Worm (Caenorhabditis elegans) whole organism, L1 larva: Measurements from ENCODE around the gene prk-1.

Experiments used
- C04F5.9 ChIP-seq: sonication (generic microtip); optimal IDR thresholded peaks from 2 replicates; lab custom pipeline; 2016; ENCODE audit warnings: missing genetic modification characterization, missing compliant biosample characterization
- C16A3.4 ChIP-seq: fragments of 150-350 bp; optimal IDR thresholded peaks from 2 replicates; lab custom pipeline; 2014; ENCODE audit warnings: missing biosample characterization, missing genetic modification characterization
- F16B12.6 ChIP-seq: fragments of 150-350 bp; optimal IDR thresholded peaks from 2 replicates; lab custom pipeline; 2014; ENCODE audit warnings: missing biosample characterization, missing genetic modification characterization
- aha-1 ChIP-seq: fragments of 150-350 bp; optimal IDR thresholded peaks from 2 replicates; lab custom pipeline; 2014; ENCODE audit warnings: missing biosample characterization, missing genetic modification characterization
- ama-1 ChIP-seq: fragments of 150-350 bp; optimal IDR thresholded peaks from 2 replicates; lab custom pipeline; 2014
- blmp-1 ChIP-seq: fragments of 150-350 bp; optimal IDR thresholded peaks from 2 replicates; lab custom pipeline; 2014; ENCODE audit warnings: missing biosample characterization, missing genetic modification characterization
- ceh-63 ChIP-seq: fragments of 200-800 bp; sonication (Bioruptor generic); optimal IDR thresholded peaks from 2 replicates; lab custom pipeline; 2018; ENCODE audit warnings: mild to moderate bottlenecking, missing genetic modification characterization, missing compliant biosample characterization
- dpl-1 ChIP-seq, 3 experiments: fragments of 150-350 bp in 2 of 3; sonication (generic microtip) in 1 of 3; optimal IDR thresholded peaks; 2 replicates each; lab custom pipeline; 2014 to 2017; ENCODE audit warnings: missing biosample characterization in 3 of 3, missing genetic modification characterization in 3 of 3, missing genetic modification reagents in 3 of 3
- efl-1 ChIP-seq, 4 experiments: fragments of 150-350 bp; optimal IDR thresholded peaks in 3 of 4; peaks in 1 of 4; 1 replicate in 1 of 4; 2 replicates in 3 of 4; lab custom pipeline; 2014; ENCODE audit warnings: missing biosample characterization in 2 of 4, missing genetic modification characterization in 2 of 4, missing genetic modification reagents in 2 of 4
- efl-3 ChIP-seq: fragments of 200-800 bp; sonication (Bioruptor generic); optimal IDR thresholded peaks from 2 replicates; lab custom pipeline; 2018; ENCODE audit warnings: mild to moderate bottlenecking, missing genetic modification characterization, missing compliant biosample characterization
- elt-2 ChIP-seq: sonication (generic microtip); optimal IDR thresholded peaks from 2 replicates; lab custom pipeline; 2016; ENCODE audit warnings: missing genetic modification characterization, mild to moderate bottlenecking, inconsistent platforms, missing compliant biosample characterization, missing genetic modification reagents
- elt-3 ChIP-seq, 6 experiments: fragments of 150-350 bp in 1 of 6; sonication (generic microtip); optimal IDR thresholded peaks; 2 replicates each; lab custom pipeline; 2017 to 2018; ENCODE audit warnings: missing biosample characterization in 6 of 6, missing genetic modification characterization in 6 of 6, inconsistent platforms in 1 of 6
- ets-5 ChIP-seq: fragments of 200-800 bp; sonication (Bioruptor generic); IDR thresholded peaks from 2 replicates; pipeline ENCODE4 v1.3.6; 2022; ENCODE audit warnings: missing genetic modification characterization, missing compliant biosample characterization
- fkh-4 ChIP-seq: sonication (generic microtip); optimal IDR thresholded peaks from 2 replicates; lab custom pipeline; 2016; ENCODE audit warnings: missing compliant biosample characterization, missing genetic modification characterization, borderline replicate concordance
- fkh-8 ChIP-seq: sonication (generic microtip); optimal IDR thresholded peaks from 2 replicates; lab custom pipeline; 2016; ENCODE audit warnings: mild to moderate bottlenecking, missing genetic modification characterization, missing compliant biosample characterization
- irx-1 ChIP-seq: sonication (generic microtip); optimal IDR thresholded peaks from 2 replicates; lab custom pipeline; 2016; ENCODE audit warnings: missing genetic modification characterization, missing compliant biosample characterization
- lin-14 ChIP-seq: fragments of 200-800 bp; sonication (Bioruptor generic); optimal IDR thresholded peaks from 2 replicates; lab custom pipeline; 2018; ENCODE audit warnings: mild to moderate bottlenecking, missing genetic modification characterization, moderate library complexity, missing compliant biosample characterization
- lin-35 ChIP-seq, 2 experiments: fragments of 150-350 bp; optimal IDR thresholded peaks; 2 replicates each; lab custom pipeline; 2014; ENCODE audit warnings: missing biosample characterization in 2 of 2, missing genetic modification characterization in 2 of 2, missing genetic modification reagents in 2 of 2
- lir-3 ChIP-seq: sonication (generic microtip); optimal IDR thresholded peaks from 2 replicates; lab custom pipeline; 2016; ENCODE audit warnings: mild to moderate bottlenecking, missing genetic modification characterization, moderate library complexity, missing compliant biosample characterization; ENCODE audit not compliant: poor library complexity
- lsy-2 ChIP-seq, 2 experiments: fragments of 150-350 bp; optimal IDR thresholded peaks; 2 replicates each; lab custom pipeline; 2014; ENCODE audit warnings: missing biosample characterization in 2 of 2, missing genetic modification characterization in 2 of 2
- mab-9 ChIP-seq: fragments of 200-800 bp; sonication (Bioruptor generic); IDR thresholded peaks from 2 replicates; pipeline ENCODE4 v1.3.6; 2022; ENCODE audit warnings: missing genetic modification reagents, missing genetic modification characterization, missing compliant biosample characterization
- mef-2 ChIP-seq: fragments of 150-350 bp; optimal IDR thresholded peaks from 2 replicates; lab custom pipeline; 2014; ENCODE audit warnings: missing biosample characterization, missing genetic modification characterization
- mep-1 ChIP-seq: fragments of 150-350 bp; optimal IDR thresholded peaks from 2 replicates; lab custom pipeline; 2014; ENCODE audit warnings: missing biosample characterization, missing genetic modification characterization
- nhr-11 ChIP-seq: fragments of 150-350 bp; optimal IDR thresholded peaks from 2 replicates; lab custom pipeline; 2014; ENCODE audit warnings: missing biosample characterization, missing genetic modification characterization
- nhr-20 ChIP-seq: sonication (generic microtip); optimal IDR thresholded peaks from 2 replicates; lab custom pipeline; 2016; ENCODE audit warnings: mild to moderate bottlenecking, missing genetic modification characterization, missing compliant biosample characterization
- nhr-47 ChIP-seq: sonication (generic microtip); optimal IDR thresholded peaks from 2 replicates; lab custom pipeline; 2016; ENCODE audit warnings: mild to moderate bottlenecking, missing genetic modification characterization, moderate library complexity, missing compliant biosample characterization
- nhr-71 ChIP-seq: sonication (generic microtip); optimal IDR thresholded peaks from 2 replicates; lab custom pipeline; 2016; ENCODE audit warnings: mild to moderate bottlenecking, missing genetic modification characterization, moderate library complexity, missing compliant biosample characterization
- nhr-76 ChIP-seq: sonication (generic microtip); optimal IDR thresholded peaks from 2 replicates; lab custom pipeline; 2017; ENCODE audit warnings: missing biosample characterization, missing genetic modification characterization
- nhr-77 ChIP-seq: fragments of 150-350 bp; optimal IDR thresholded peaks from 2 replicates; lab custom pipeline; 2014; ENCODE audit warnings: missing biosample characterization, missing genetic modification characterization
- nhr-85 ChIP-seq: sonication (generic microtip); peaks from one replicate; lab custom pipeline; 2016; ENCODE audit warnings: missing genetic modification characterization, inconsistent platforms, missing compliant biosample characterization
- nhr-90 ChIP-seq: sonication (generic microtip); optimal IDR thresholded peaks from 2 replicates; lab custom pipeline; 2016; ENCODE audit warnings: mild to moderate bottlenecking, missing genetic modification characterization, missing compliant biosample characterization; ENCODE audit not compliant: poor library complexity
- pag-3 ChIP-seq: sonication (generic microtip); optimal IDR thresholded peaks from 2 replicates; lab custom pipeline; 2017; ENCODE audit warnings: missing genetic modification characterization, mild to moderate bottlenecking, missing compliant biosample characterization, antibody characterized with exemption, borderline replicate concordance; ENCODE audit not compliant: insufficient read depth
- pqm-1 ChIP-seq: sonication (generic microtip); optimal IDR thresholded peaks from 3 replicates; lab custom pipeline; 2017; ENCODE audit warnings: missing biosample characterization, missing genetic modification characterization
- rnt-1 ChIP-seq: sonication (generic microtip); optimal IDR thresholded peaks from 2 replicates; lab custom pipeline; 2016; ENCODE audit warnings: mild to moderate bottlenecking, missing genetic modification characterization, moderate library complexity, missing compliant biosample characterization
- snpc-4 ChIP-seq: fragments of 150-350 bp; optimal IDR thresholded peaks from 2 replicates; lab custom pipeline; 2014; ENCODE audit warnings: missing biosample characterization, missing genetic modification characterization
- snu-23 ChIP-seq: sonication (generic microtip); optimal IDR thresholded peaks from 2 replicates; lab custom pipeline; 2016; ENCODE audit warnings: missing genetic modification characterization, missing compliant biosample characterization
- sptf-1 ChIP-seq: fragments of 150-350 bp; optimal IDR thresholded peaks from 2 replicates; lab custom pipeline; 2014; ENCODE audit warnings: missing biosample characterization, missing genetic modification characterization
- sup-37 ChIP-seq: fragments of 200-800 bp; sonication (Bioruptor generic); optimal IDR thresholded peaks from 2 replicates; lab custom pipeline; 2018; ENCODE audit warnings: mild to moderate bottlenecking, missing genetic modification characterization, missing compliant biosample characterization
- swsn-7 ChIP-seq: sonication (generic microtip); optimal IDR thresholded peaks from 2 replicates; lab custom pipeline; 2016; ENCODE audit warnings: missing genetic modification characterization, missing compliant biosample characterization
- unc-130 ChIP-seq: fragments of 150-350 bp; optimal IDR thresholded peaks from 2 replicates; lab custom pipeline; 2017; ENCODE audit warnings: missing biosample characterization, missing genetic modification characterization, inconsistent platforms
- unc-30 ChIP-seq: sonication (generic microtip); optimal IDR thresholded peaks from 2 replicates; lab custom pipeline; 2017; ENCODE audit warnings: missing biosample characterization, missing genetic modification characterization
- unc-62 ChIP-seq: fragments of 150-350 bp; optimal IDR thresholded peaks from 2 replicates; lab custom pipeline; 2014; ENCODE audit warnings: missing biosample characterization, missing genetic modification reagents, missing genetic modification characterization
- unc-98 ChIP-seq: fragments of 200-800 bp; sonication (Bioruptor generic); IDR thresholded peaks from 2 replicates; pipeline ENCODE4 v1.3.6; 2022; ENCODE audit warnings: missing genetic modification characterization, missing compliant biosample characterization
- ztf-11 ChIP-seq, 2 experiments: sonication (generic microtip); optimal IDR thresholded peaks; 2 replicates each; lab custom pipeline; 2016 to 2017; ENCODE audit warnings: missing genetic modification characterization in 2 of 2, missing biosample characterization in 1 of 2, missing compliant biosample characterization in 1 of 2
- ztf-4 ChIP-seq: fragments of 150-350 bp; optimal IDR thresholded peaks from 2 replicates; lab custom pipeline; 2014; ENCODE audit warnings: missing biosample characterization, missing genetic modification characterization

prk-1 gene

ce11 chrIII:6961167-6961566 is 28.8 kb upstream of the prk-1 start (continued):
- TF ChIP-seq sup-37 (GFP tag; lab: Kevin White, UChicago) (no peak), C04F5.9 (tag; lab: Kevin White, UChicago) (no peak), rnt-1 (peak; percentile 25), lin-35 (GFP tag; optimal IDR thresholded peaks at IDR 0.05; lab: Kevin White, UChicago) (peak; percentile 67 to 80), nhr-47 (peak; percentile 4), fkh-8 (no peak), nhr-20 (tag; lab: Kevin White, UChicago) (peak; percentile 25)
- TF ChIP-seq, all 84 proteins: peak for 25

DNA sequence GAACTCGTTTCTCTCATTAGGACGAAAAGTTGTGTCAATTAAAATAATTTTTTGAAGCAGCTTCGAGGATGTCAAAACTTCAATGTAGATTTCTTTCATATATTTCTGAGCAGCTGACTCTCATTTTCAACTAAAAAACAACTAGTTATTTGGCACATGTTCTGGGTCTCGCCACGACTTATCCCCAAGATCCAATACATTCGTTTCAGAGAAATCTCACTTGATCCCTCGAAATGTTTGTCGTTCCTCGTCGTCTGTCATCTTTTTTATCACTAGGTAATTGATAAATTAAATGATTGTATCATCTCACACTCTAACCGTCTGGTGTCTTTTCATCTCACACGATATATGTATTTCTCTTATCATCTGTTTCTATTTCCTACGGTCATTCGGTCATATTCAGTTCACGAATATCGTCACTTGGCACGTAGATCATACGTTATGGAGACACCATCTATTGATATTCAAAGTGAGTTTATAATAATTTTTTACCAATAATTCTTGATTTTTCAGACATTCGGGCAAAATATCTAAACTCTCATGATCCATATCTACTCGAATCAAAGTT is 27.9 kb upstream of the prk-1 start, which contains the start of the genes rpn-6.1 and F57B9.1:
Gene rpn-6.1 (minus strand): TSS at position 65 of the 568 bp plus-strand sequence.
Gene F57B9.1 (plus strand): TSS at position 154 of the 568 bp plus-strand sequence.
- TF ChIP-seq nhr-85 (tag; lab: Kevin White, UChicago) (peak; percentile 49), lsy-2 (tag; optimal IDR thresholded peaks at IDR 0.05; lab: Kevin White, UChicago) (peak in 1 of 2 experiments; percentile 64), nhr-77 (tag; lab: Kevin White, UChicago) (no peak), snpc-4 (no peak), aha-1 (no peak), pag-3 (tag; lab: Kevin White, UChicago) (peak; percentile 63), nhr-71 (peak; percentile 12), lin-35 (GFP tag; optimal IDR thresholded peaks at IDR 0.05; lab: Kevin White, UChicago) (peak in 1 of 2 experiments; percentile 53), efl-1 (optimal IDR thresholded peaks at IDR 0.05; lab: Kevin White, UChicago) (peak in 1 of 2 experiments; percentile 4), efl-1 (GFP tag; optimal IDR thresholded peaks at IDR 0.05 in 1 of 2; lab: Kevin White, UChicago) (peak in 1 of 2 experiments; percentile 68), blmp-1 (tag; lab: Kevin White, UChicago) (peak; percentile 38), nhr-90 (peak; percentile 6), C04F5.9 (tag; lab: Kevin White, UChicago) (no peak), elt-3 (tag; optimal IDR thresholded peaks at IDR 0.05; lab: Kevin White, UChicago) (peak in 2 of 6 experiments; percentile 66 to 73), dpl-1 (GFP tag; optimal IDR thresholded peaks at IDR 0.05; lab: Kevin White, UChicago) (peak in 1 of 3 experiments; percentile 11), mep-1 (peak; percentile 15), nhr-11 (tag; lab: Kevin White, UChicago) (no peak), snu-23 (GFP tag; lab: Kevin White, UChicago) (peak; percentile 36), nhr-20 (tag; lab: Kevin White, UChicago) (peak; percentile 29), lin-14 (GFP tag; lab: Kevin White, UChicago) (peak; percentile 40), unc-130 (no peak), unc-62 (GFP tag; lab: Kevin White, UChicago) (no peak), mab-9 (no peak), irx-1 (tag; lab: Kevin White, UChicago) (no peak)

DNA sequence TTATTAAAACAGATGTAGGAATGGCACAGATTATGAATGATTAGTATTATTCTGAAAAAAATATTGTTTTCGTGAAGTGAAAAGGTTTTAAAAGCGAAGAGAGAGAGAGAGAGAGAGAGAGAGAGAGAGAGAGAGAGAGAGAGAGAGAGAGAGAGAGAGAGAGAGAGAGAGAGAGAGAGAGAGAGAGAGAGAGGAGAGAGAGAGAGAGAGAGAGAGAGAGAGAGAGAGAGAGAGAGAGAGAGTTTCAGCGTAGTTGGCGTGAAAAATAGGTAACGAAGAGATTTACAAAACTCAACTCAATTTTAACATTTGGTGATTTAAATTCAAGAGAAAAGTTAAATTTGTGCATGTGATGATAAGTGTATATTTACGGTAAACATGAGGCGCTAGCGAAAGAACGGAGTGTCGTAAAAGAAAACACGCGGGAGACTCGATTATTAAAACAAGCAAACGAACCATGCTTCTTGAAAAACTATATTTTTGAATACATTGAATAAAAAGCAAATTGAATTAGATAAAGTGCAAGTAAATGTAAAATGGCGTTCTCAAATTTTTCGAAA is 21.8 kb upstream of the prk-1 start, which contains the start of gene panl-2:
Gene panl-2 (minus strand): TSS at position 51 of the 560 bp plus-strand sequence.
- TF ChIP-seq C16A3.4 (tag; lab: Kevin White, UChicago) (peak; percentile 54), nhr-20 (tag; lab: Kevin White, UChicago) (peak; percentile 11), ceh-63 (GFP tag; lab: Kevin White, UChicago) (no peak), ama-1 (lab: Kevin White, UChicago) (no peak), blmp-1 (tag; lab: Kevin White, UChicago) (peak; percentile 43), mef-2 (tag; lab: Kevin White, UChicago) (no peak), nhr-76 (tag; lab: Kevin White, UChicago) (no peak), nhr-47 (peak; percentile 42), elt-3 (tag; optimal IDR thresholded peaks at IDR 0.05; lab: Kevin White, UChicago) (peak in 1 of 6 experiments; percentile 5), irx-1 (tag; lab: Kevin White, UChicago) (no peak), lir-3 (no peak), ztf-4 (tag; lab: Kevin White, UChicago) (no peak), efl-3 (no peak), pqm-1 (tag; lab: Kevin White, UChicago) (no peak), nhr-85 (tag; lab: Kevin White, UChicago) (no peak), F16B12.6 (tag; lab: Kevin White, UChicago) (peak; percentile 24), swsn-7 (tag; lab: Kevin White, UChicago) (peak; percentile 23), nhr-77 (tag; lab: Kevin White, UChicago) (no peak), sptf-1 (tag; lab: Kevin White, UChicago) (no peak), unc-30 (no peak), unc-98 (GFP tag; lab: Robert Waterston, UW) (no peak), lin-35 (GFP tag; optimal IDR thresholded peaks at IDR 0.05; lab: Kevin White, UChicago) (peak; percentile 90 to 95), ets-5 (no peak), fkh-4 (tag; lab: Kevin White, UChicago) (no peak), sup-37 (GFP tag; lab: Kevin White, UChicago) (no peak), ztf-11 (tag; optimal IDR thresholded peaks at IDR 0.05; lab: Kevin White, UChicago) (no peak), fkh-8 (peak; percentile 17), nhr-11 (tag; lab: Kevin White, UChicago) (no peak), elt-2 (no peak)
